Fruit fly (Drosophila melanogaster) whole organism, embryonic: ENCODE data around the gene Taf11.

Experiments
- Ada2b ChIP-seq: fragments of 200-800 bp; sonication (Bioruptor generic); IDR thresholded peaks from 2 replicates; pipeline ENCODE4 v1.3.6; 2022; ENCODE audit warnings: missing biosample characterization, missing genetic modification characterization
- CG10209 ChIP-seq: fragments of 200-800 bp; sonication (Bioruptor generic); optimal IDR thresholded peaks from 3 replicates; lab custom pipeline; 2017; ENCODE audit warnings: missing biosample characterization, mild to moderate bottlenecking, missing genetic modification characterization, missing genetic modification reagents
- CG12155 ChIP-seq: fragments of 200-800 bp; sonication (Bioruptor generic); optimal IDR thresholded peaks from 3 replicates; lab custom pipeline; 2016; ENCODE audit warnings: missing biosample characterization, missing genetic modification characterization
- CG14441 ChIP-seq: fragments of 200-800 bp; sonication (Bioruptor generic); IDR thresholded peaks from 2 replicates; pipeline ENCODE4 v1.3.6; 2022; ENCODE audit warnings: missing biosample characterization, missing genetic modification characterization
- CG17361 ChIP-seq: fragments of 200-800 bp; sonication (Bioruptor generic); IDR thresholded peaks from 3 replicates; pipeline ENCODE4 v1.3.6; 2022; ENCODE audit warnings: missing biosample characterization, missing genetic modification characterization
- CG2116 ChIP-seq: fragments of 200-800 bp; sonication (Bioruptor generic); optimal IDR thresholded peaks from 3 replicates; lab custom pipeline; 2018; ENCODE audit warnings: missing biosample characterization, mild to moderate bottlenecking, missing genetic modification characterization
- CG30403 ChIP-seq: fragments of 200-800 bp; sonication (Bioruptor generic); optimal IDR thresholded peaks from 3 replicates; lab custom pipeline; 2016; ENCODE audit warnings: missing biosample characterization, missing genetic modification characterization
- CG30431 ChIP-seq: fragments of 200-800 bp; sonication (Bioruptor generic); optimal IDR thresholded peaks from 2 replicates; lab custom pipeline; 2017; ENCODE audit warnings: missing biosample characterization, missing genetic modification characterization
- CG31365 ChIP-seq: fragments of 200-800 bp; sonication (Bioruptor generic); optimal IDR thresholded peaks from 2 replicates; lab custom pipeline; 2018; ENCODE audit warnings: missing biosample characterization, mild to moderate bottlenecking, missing genetic modification characterization
- CG33213 ChIP-seq: fragments of 200-800 bp; sonication (Bioruptor generic); optimal IDR thresholded peaks from 3 replicates; lab custom pipeline; 2016; ENCODE audit warnings: missing biosample characterization, missing genetic modification characterization
- CG34376 ChIP-seq: fragments of 200-800 bp; sonication (Bioruptor generic); optimal IDR thresholded peaks from 2 replicates; lab custom pipeline; 2018; ENCODE audit warnings: missing biosample characterization, mild to moderate bottlenecking, missing genetic modification characterization
- CG3726 ChIP-seq: fragments of 200-800 bp; sonication (Bioruptor generic); IDR thresholded peaks from 3 replicates; pipeline ENCODE4, ENCODE4 v1.3.6; 2022; ENCODE audit warnings: missing biosample characterization, missing genetic modification characterization
- CG3847 ChIP-seq: fragments of 200-800 bp; sonication (Bioruptor generic); IDR thresholded peaks from 2 replicates; pipeline ENCODE4 v1.3.6; 2022; ENCODE audit warnings: missing biosample characterization, missing genetic modification characterization
- CG4854 ChIP-seq: fragments of 200-800 bp; sonication (Bioruptor generic); optimal IDR thresholded peaks from 2 replicates; lab custom pipeline; 2016; ENCODE audit warnings: missing biosample characterization, missing genetic modification characterization, inconsistent platforms
- CG6175 ChIP-seq: fragments of 200-800 bp; sonication (Bioruptor generic); IDR thresholded peaks from 3 replicates; pipeline ENCODE4 v1.3.6; 2022; ENCODE audit warnings: missing biosample characterization, missing genetic modification characterization
- CG6689 ChIP-seq: fragments of 200-800 bp; sonication (Bioruptor generic); IDR thresholded peaks from 2 replicates; pipeline ENCODE4 v1.3.6; 2022; ENCODE audit warnings: missing biosample characterization, missing genetic modification characterization
- CG7271 ChIP-seq: fragments of 200-800 bp; sonication (Bioruptor generic); optimal IDR thresholded peaks from 2 replicates; lab custom pipeline; 2018; ENCODE audit warnings: missing biosample characterization, mild to moderate bottlenecking, missing genetic modification characterization, moderate library complexity
- CG8089 ChIP-seq: fragments of 200-800 bp; sonication (Bioruptor generic); optimal IDR thresholded peaks from 3 replicates; lab custom pipeline; 2016; ENCODE audit warnings: missing biosample characterization, missing genetic modification characterization
- CG9215 ChIP-seq: fragments of 200-800 bp; sonication (Bioruptor generic); IDR thresholded peaks from 2 replicates; pipeline ENCODE4 v1.3.6; 2022; ENCODE audit warnings: missing biosample characterization, missing genetic modification characterization
- CHES-1-like ChIP-seq: fragments of 200-800 bp; sonication (Bioruptor generic); optimal IDR thresholded peaks from 2 replicates; lab custom pipeline; 2016; ENCODE audit warnings: missing biosample characterization, missing genetic modification characterization
- Chrac-16 ChIP-seq: fragments of 200-800 bp; sonication (Bioruptor generic); optimal IDR thresholded peaks from 3 replicates; lab custom pipeline; 2016; ENCODE audit warnings: missing biosample characterization, missing genetic modification characterization
- GATAe ChIP-seq: fragments of 200-800 bp; sonication (Bioruptor generic); conservative IDR thresholded peaks from 2 replicates; pipeline ENCODE4 v1.3.6; 2022; ENCODE audit warnings: missing biosample characterization, missing genetic modification characterization
- HHEX ChIP-seq: fragments of 200-800 bp; sonication (Bioruptor generic); optimal IDR thresholded peaks from 3 replicates; lab custom pipeline; 2017; ENCODE audit warnings: missing biosample characterization, mild to moderate bottlenecking, missing genetic modification characterization, missing genetic modification reagents
- HmgD ChIP-seq: fragments of 200-800 bp; sonication (Bioruptor generic); optimal IDR thresholded peaks from 3 replicates; lab custom pipeline; 2016; ENCODE audit warnings: missing biosample characterization, missing genetic modification characterization
- Taf1 ChIP-seq: fragments of 200-800 bp; sonication (Bioruptor generic); IDR thresholded peaks from 2 replicates; pipeline ENCODE4 v1.3.6; 2022; ENCODE audit warnings: missing biosample characterization, missing genetic modification characterization
- Xbp1 ChIP-seq: fragments of 200-800 bp; sonication (Bioruptor generic); optimal IDR thresholded peaks from 3 replicates; lab custom pipeline; 2016; ENCODE audit warnings: missing biosample characterization, mild to moderate bottlenecking, missing genetic modification characterization
- YL-1 ChIP-seq: fragments of 200-800 bp; sonication (Bioruptor generic); optimal IDR thresholded peaks from 3 replicates; lab custom pipeline; 2017; ENCODE audit warnings: missing biosample characterization, mild to moderate bottlenecking, missing genetic modification characterization
- bab2 ChIP-seq: fragments of 200-800 bp; sonication (Bioruptor generic); optimal IDR thresholded peaks from 2 replicates; lab custom pipeline; 2016; ENCODE audit warnings: missing biosample characterization, missing genetic modification characterization
- btn ChIP-seq: fragments of 200-800 bp; sonication (Bioruptor generic); optimal IDR thresholded peaks from 2 replicates; lab custom pipeline; 2016; ENCODE audit warnings: missing biosample characterization, missing genetic modification characterization
- corto ChIP-seq: fragments of 200-800 bp; sonication (Bioruptor generic); optimal IDR thresholded peaks from 2 replicates; lab custom pipeline; 2016; ENCODE audit warnings: missing biosample characterization, mild to moderate bottlenecking, missing genetic modification characterization, moderate library complexity
- crc ChIP-seq: fragments of 200-800 bp; sonication (Bioruptor generic); optimal IDR thresholded peaks from 2 replicates; lab custom pipeline; 2016; ENCODE audit warnings: missing biosample characterization, missing genetic modification characterization
- eve ChIP-seq, 2 experiments: fragments of >200 bp; optimal IDR thresholded peaks; 2 replicates each; lab custom pipeline; 2017; ENCODE audit warnings: missing biosample characterization in 2 of 2, missing genetic modification characterization in 2 of 2
- exex ChIP-seq: fragments of 200-800 bp; sonication (Bioruptor generic); optimal IDR thresholded peaks from 4 replicates; lab custom pipeline; 2018; ENCODE audit warnings: missing biosample characterization, mild to moderate bottlenecking, missing genetic modification characterization, moderate library complexity
- gcm ChIP-seq: fragments of 200-800 bp; sonication (Bioruptor generic); optimal IDR thresholded peaks from 2 replicates; lab custom pipeline; 2019; ENCODE audit warnings: missing biosample characterization, mild to moderate bottlenecking, missing genetic modification characterization, moderate library complexity
- jing ChIP-seq: fragments of 200-800 bp; sonication (Bioruptor generic); optimal IDR thresholded peaks from 2 replicates; lab custom pipeline; 2018; ENCODE audit warnings: missing biosample characterization, mild to moderate bottlenecking, missing genetic modification characterization
- lbe ChIP-seq: fragments of 200-800 bp; sonication (Bioruptor generic); optimal IDR thresholded peaks from 2 replicates; lab custom pipeline; 2016; ENCODE audit warnings: missing biosample characterization, mild to moderate bottlenecking, missing genetic modification characterization
- maf-S ChIP-seq: fragments of 200-800 bp; sonication (Bioruptor generic); optimal IDR thresholded peaks from 2 replicates; lab custom pipeline; 2016; ENCODE audit warnings: missing biosample characterization, missing genetic modification characterization
- nerfin-1 ChIP-seq: fragments of 200-800 bp; sonication (Bioruptor generic); optimal IDR thresholded peaks from 3 replicates; lab custom pipeline; 2019; ENCODE audit warnings: missing biosample characterization, mild to moderate bottlenecking, missing genetic modification characterization, moderate library complexity
- oc ChIP-seq: fragments of 200-800 bp; sonication (Bioruptor generic); optimal IDR thresholded peaks from 2 replicates; lab custom pipeline; 2018; ENCODE audit warnings: missing biosample characterization, mild to moderate bottlenecking, missing genetic modification characterization, moderate library complexity
- pan ChIP-seq, 4 experiments: fragments of >200 bp in 3 of 4; fragments of 200-800 bp in 1 of 4; sonication (Bioruptor generic) in 1 of 4; optimal IDR thresholded peaks in 3 of 4; IDR thresholded peaks in 1 of 4; 2 replicates each; pipeline versions ENCODE4 v1.3.6 to Lab custom; 2017 to 2022; ENCODE audit warnings: missing biosample characterization in 2 of 4, missing genetic modification characterization in 2 of 4, mixed read lengths in 1 of 4
- run ChIP-seq: fragments of 200-800 bp; sonication (Bioruptor generic); optimal IDR thresholded peaks from 3 replicates; lab custom pipeline; 2018; ENCODE audit warnings: missing biosample characterization, mild to moderate bottlenecking, missing genetic modification characterization
- tio ChIP-seq: fragments of 200-800 bp; sonication (Bioruptor generic); optimal IDR thresholded peaks from 2 replicates; lab custom pipeline; 2017; ENCODE audit warnings: missing biosample characterization, missing genetic modification characterization, inconsistent platforms
- vfl ChIP-seq: fragments of 200-800 bp; sonication (Bioruptor generic); optimal IDR thresholded peaks from 2 replicates; lab custom pipeline; 2016; ENCODE audit warnings: missing biosample characterization, missing genetic modification characterization

Taf11 gene

DNA sequence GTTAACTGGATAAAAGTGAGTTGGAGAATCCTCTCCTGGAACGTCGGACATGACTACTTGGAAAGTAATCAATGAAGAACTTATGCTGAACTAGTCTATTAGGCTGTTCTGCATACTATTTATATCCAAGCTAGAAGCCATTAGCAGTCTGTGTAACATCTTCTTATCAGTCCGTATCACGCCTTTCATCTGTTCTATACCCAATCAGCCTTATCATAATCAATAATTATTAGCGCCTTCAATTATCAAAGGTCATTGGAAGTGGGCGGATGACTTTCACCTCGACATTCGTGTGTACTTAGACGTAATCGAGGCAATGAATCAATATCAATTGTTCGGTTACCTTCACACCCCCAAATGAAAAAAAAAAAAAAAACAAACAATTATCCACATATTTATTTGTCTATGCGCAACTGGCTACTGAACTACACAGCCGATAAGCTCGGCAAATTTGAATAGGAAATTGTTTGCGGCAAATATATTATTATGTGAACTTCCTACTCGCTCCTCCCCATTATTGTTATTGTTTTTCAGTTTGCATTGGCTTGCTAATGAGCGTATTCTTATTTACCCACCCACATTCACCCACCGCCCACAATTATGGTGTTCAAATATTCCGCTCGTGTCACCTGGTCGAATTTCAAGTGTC is 12.0 kb upstream of the Taf11 start, which contains the start of the genes ppk11 and ppk16 (continued):
- TF ChIP-seq CG6175 (GFP tag; lab: Robert Waterston, UW) (no peak), Taf1 (GFP tag; lab: Robert Waterston, UW) (no peak), YL-1 (no peak)

DNA sequence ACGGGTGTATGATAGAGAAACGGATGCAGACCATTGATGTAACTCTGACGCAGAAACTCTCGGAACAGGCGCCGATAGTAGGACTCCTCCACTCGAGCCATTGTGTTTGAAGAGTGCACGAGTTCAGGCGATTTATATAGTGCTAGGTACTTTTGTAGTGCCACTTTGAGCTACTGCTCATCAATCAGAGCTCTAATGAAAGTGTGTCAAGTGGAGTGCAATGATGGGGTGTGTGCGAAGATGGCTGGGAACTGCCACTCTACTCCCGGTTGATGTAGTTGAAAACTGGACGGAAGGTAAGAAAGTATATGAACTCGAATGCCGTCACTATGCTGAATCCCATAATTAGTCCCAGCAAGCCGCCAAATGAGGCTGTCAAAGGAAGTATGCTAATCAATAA is 7.8 kb upstream of the Taf11 start, which contains the start of gene ppk18:
Gene ppk18, minus strand, starts transcription at position 101 of the 400 bp plus-strand sequence.
- no peak for TF ChIP-seq CG3847 (GFP tag; lab: Robert Waterston, UW)
- TF ChIP-seq HmgD (GFP tag; lab: Kevin White, UChicago): no peak
- no peak for TF ChIP-seq CG31365 (tag; lab: Kevin White, UChicago)
- no peak for TF ChIP-seq GATAe (GFP tag; lab: Robert Waterston, UW)
- TF ChIP-seq maf-S (GFP tag; lab: Kevin White, UChicago): no peak
- no peak for TF ChIP-seq CG2116 (GFP tag; lab: Kevin White, UChicago)
- no peak for TF ChIP-seq CG4854
- TF ChIP-seq CG30431 (GFP tag; lab: Kevin White, UChicago): no peak
- no peak for TF ChIP-seq jing (GFP tag; lab: Kevin White, UChicago)
- TF ChIP-seq CG6689 (GFP tag; lab: Robert Waterston, UW): no peak

DNA sequence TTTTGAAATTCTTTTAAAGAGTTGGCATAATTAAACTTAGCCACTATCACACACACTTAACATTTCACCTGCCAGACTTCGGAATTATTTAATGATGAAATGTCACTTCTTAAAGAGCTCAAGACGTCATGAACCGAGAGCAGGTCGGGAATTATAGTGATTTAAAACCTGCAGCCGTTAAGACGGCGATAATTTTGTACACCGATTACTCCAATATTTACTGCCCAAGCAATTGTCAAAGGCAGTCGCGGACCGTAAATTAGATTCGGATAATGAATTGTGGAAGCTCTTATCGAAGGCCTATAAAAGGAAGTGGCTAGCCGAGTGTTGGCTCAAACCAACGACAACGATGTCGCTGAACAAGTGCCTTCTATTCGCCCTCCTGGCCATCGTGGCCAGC is 5.7 kb upstream of the Taf11 start, which contains the start of gene CG17633:
Gene CG17633, plus strand, starts transcription at position 326 of the 400 bp plus-strand sequence.
- TF ChIP-seq run: no peak
- TF ChIP-seq CG30403 (GFP tag; lab: Kevin White, UChicago): no peak
- TF ChIP-seq CG9215 (GFP tag; lab: Robert Waterston, UW): no peak
- peak; percentile 72 for TF ChIP-seq exex (tag; lab: Kevin White, UChicago)
- peak; percentile 12 for TF ChIP-seq CG34376 (GFP tag; lab: Kevin White, UChicago)
- TF ChIP-seq Chrac-16 (GFP tag; lab: Kevin White, UChicago): no peak
- TF ChIP-seq, all 482 proteins: peak for 2

DNA sequence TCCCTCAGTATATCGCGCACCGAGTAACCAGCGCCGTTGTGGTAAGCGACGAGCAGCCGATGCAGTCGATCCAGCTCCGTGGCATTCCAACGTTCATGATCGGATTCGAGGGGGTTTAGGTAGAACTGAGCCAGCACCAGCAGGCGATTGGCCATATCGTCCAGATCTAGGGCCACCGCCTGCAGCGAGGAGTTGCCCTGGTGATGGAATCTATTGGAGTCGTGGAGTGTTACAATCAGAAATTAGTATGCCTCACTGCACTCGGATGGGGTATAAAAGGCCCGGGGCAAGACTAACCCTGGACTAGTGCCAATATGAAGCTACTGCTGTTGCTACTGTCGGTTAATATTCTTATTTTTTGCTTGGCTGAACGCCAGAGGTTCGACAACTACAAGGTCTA is 3.7 kb upstream of the Taf11 start, which contains the start of gene CG4017:
Gene CG4017, plus strand, starts transcription at position 301 of the 400 bp plus-strand sequence.
- TF ChIP-seq Ada2b (GFP tag; lab: Robert Waterston, UW): no peak

DNA sequence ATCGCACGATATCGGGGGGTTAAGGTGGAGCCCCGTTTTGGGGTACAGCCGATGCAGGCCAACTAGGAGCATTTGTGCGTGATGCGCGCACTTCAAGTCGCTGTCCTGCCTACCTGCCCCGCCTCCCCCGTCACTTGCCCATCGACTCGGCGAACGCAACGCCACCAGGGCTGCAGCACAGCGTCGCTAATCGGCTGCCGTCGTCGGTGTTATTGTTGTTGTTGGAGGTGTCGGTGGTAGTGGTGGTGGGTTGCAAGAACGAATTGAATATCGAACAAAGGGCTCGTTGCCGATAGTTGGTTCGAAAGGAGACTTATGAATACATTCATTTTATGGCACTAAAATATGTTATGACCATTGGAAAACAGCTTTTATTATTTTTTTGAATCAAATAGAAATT is 4.2 kb downstream of the Taf11 start:
- TF ChIP-seq lbe (GFP tag; lab: Kevin White, UChicago): peak; percentile 25
- no peak for TF ChIP-seq corto
- TF ChIP-seq CG14441 (GFP tag; lab: Robert Waterston, UW): peak; percentile 72
- TF ChIP-seq pan (optimal IDR thresholded peaks at IDR 0.05; lab: Kevin White, UChicago): no peak
- TF ChIP-seq pan (GFP tag; optimal IDR thresholded peaks at IDR 0.05 in 1 of 2, IDR thresholded peaks at IDR 0.05 in 1 of 2): peak in 1 of 2 experiments; percentile 72
- TF ChIP-seq oc: peak; percentile 42
- TF ChIP-seq CG12155 (GFP tag; lab: Kevin White, UChicago): peak; percentile 75
- no peak for TF ChIP-seq crc
- peak; percentile 53 for TF ChIP-seq CG33213
- peak; percentile 35 for TF ChIP-seq CG10209 (GFP tag; lab: Kevin White, UChicago)
- no peak for TF ChIP-seq CG3726 (GFP tag; lab: Robert Waterston, UW)
- TF ChIP-seq HHEX (GFP tag; lab: Kevin White, UChicago): no peak
- TF ChIP-seq gcm (GFP tag; lab: Kevin White, UChicago): no peak
- TF ChIP-seq tio (GFP tag; lab: Kevin White, UChicago): no peak
- TF ChIP-seq vfl: peak; percentile 26
- TF ChIP-seq CHES-1-like (GFP tag; lab: Kevin White, UChicago): peak; percentile 61
- no peak for TF ChIP-seq run
- 0 out of 3 replicates have a peak, but pooled peaks have one; percentile 38 for TF ChIP-seq CG17361 (GFP tag; lab: Robert Waterston, UW)
- TF ChIP-seq CG7271 (tag; lab: Kevin White, UChicago): no peak
- TF ChIP-seq CG8089: no peak
- peak; percentile 24 for TF ChIP-seq nerfin-1 (tag; lab: Kevin White, UChicago)
- TF ChIP-seq eve (GFP tag; optimal IDR thresholded peaks at IDR 0.05; lab: Kevin White, UChicago): no peak
- peak; percentile 67 for TF ChIP-seq Xbp1
- peak; percentile 58 for TF ChIP-seq bab2 (GFP tag; lab: Kevin White, UChicago)
- TF ChIP-seq btn: no peak
